Worm (Caenorhabditis elegans): ENCODE measurements around the gene mrpl-35.

- TF ChIP-seq unc-62 (GFP tag; optimal IDR thresholded peaks at IDR 0.05 in 1 of 2): no peak
- TF ChIP-seq unc-62 (tag; optimal IDR thresholded peaks at IDR 0.05): no peak
- TF ChIP-seq nhr-77 (tag; optimal IDR thresholded peaks at IDR 0.05): no peak
- no peak for TF ChIP-seq ztf-11 (tag; optimal IDR thresholded peaks at IDR 0.05)
- TF ChIP-seq snpc-4 (tag; optimal IDR thresholded peaks at IDR 0.05): no peak
- no peak for TF ChIP-seq ceh-20 (GFP tag; IDR thresholded peaks at IDR 0.05)
- TF ChIP-seq fos-1 (tag; optimal IDR thresholded peaks at IDR 0.05): no peak
- TF ChIP-seq ceh-44 (GFP tag; IDR thresholded peaks at IDR 0.05): no peak
Observed at ce11 chrIII:3504239-3504638, 5.8 kb upstream of the mrpl-35 start.
